Fruit fly (Drosophila melanogaster): ENCODE results near the gene sky.

- TF ChIP-seq CG8478 (optimal IDR thresholded peaks at IDR 0.05) (no peak), pan (optimal IDR thresholded peaks at IDR 0.05) (no peak)
These were observed 83.2 kb downstream of the sky start, which contains the start of gene Oseg5 for dm6 chr2L:20835501-20835900.

Measured in whole organism.